Fruit fly (Drosophila melanogaster): ENCODE results near the gene CG13377.

Gene CG13377

dm6 chrX:247329-247728, 16.5 kb downstream of the CG13377 start:
- TF ChIP-seq noc (tag; optimal IDR thresholded peaks at IDR 0.05) = no peak

- TF ChIP-seq noc (tag; optimal IDR thresholded peaks at IDR 0.05) = peak; percentile 26
Measured at dm6 chrX:245802-246201, 18.0 kb downstream of the CG13377 start, which contains the start of the genes CG3038 and G9a. CG3038 (minus strand) TSS chrX:245856. G9a (plus strand) TSS chrX:245978.

Data from whole organism, larva.